Worm (Caenorhabditis elegans) whole organism, mixed stage, embryonic: ENCODE data around the gene npr-15.

Source experiments
- M03D4.4 ChIP-seq: sonication (generic microtip); optimal IDR thresholded peaks from 2 replicates; lab custom pipeline; 2017; ENCODE audit warnings: mild to moderate bottlenecking, missing genetic modification characterization, missing compliant biosample characterization
- bed-3 ChIP-seq: fragments of 200-800 bp; sonication (Bioruptor generic); optimal IDR thresholded peaks from 3 replicates; lab custom pipeline; 2018; ENCODE audit warnings: mild to moderate bottlenecking, missing genetic modification characterization, moderate library complexity, missing compliant biosample characterization
- blmp-1 ChIP-seq: fragments of 150-350 bp; optimal IDR thresholded peaks from 2 replicates; lab custom pipeline; 2014; ENCODE audit warnings: missing biosample characterization, missing genetic modification characterization
- ceh-39 ChIP-seq: fragments of 150-350 bp; optimal IDR thresholded peaks from 2 replicates; lab custom pipeline; 2014; ENCODE audit warnings: missing biosample characterization, missing genetic modification characterization
- ceh-43 ChIP-seq: fragments of 200-800 bp; sonication (Bioruptor generic); optimal IDR thresholded peaks from 2 replicates; lab custom pipeline; 2018; ENCODE audit warnings: mild to moderate bottlenecking, missing genetic modification characterization, moderate library complexity, missing compliant biosample characterization
- ceh-83 ChIP-seq: fragments of 200-800 bp; sonication (Bioruptor generic); optimal IDR thresholded peaks from 2 replicates; lab custom pipeline; 2018; ENCODE audit warnings: mild to moderate bottlenecking, missing genetic modification characterization, missing compliant biosample characterization
- ces-1 ChIP-seq: fragments of 150-350 bp; optimal IDR thresholded peaks from 2 replicates; lab custom pipeline; 2014; ENCODE audit warnings: missing biosample characterization, missing genetic modification reagents, missing genetic modification characterization
- cnd-1 ChIP-seq: fragments of 200-800 bp; sonication (Bioruptor generic); optimal IDR thresholded peaks from 2 replicates; lab custom pipeline; 2018; ENCODE audit warnings: mild to moderate bottlenecking, missing genetic modification characterization, missing compliant biosample characterization
- drap-1 ChIP-seq: fragments of 200-800 bp; sonication (Bioruptor generic); optimal IDR thresholded peaks from 3 replicates; lab custom pipeline; 2018; ENCODE audit warnings: mild to moderate bottlenecking, missing genetic modification characterization, missing compliant biosample characterization
- elt-1 ChIP-seq: sonication (generic microtip); optimal IDR thresholded peaks from 2 replicates; lab custom pipeline; 2017; ENCODE audit warnings: missing genetic modification characterization, mild to moderate bottlenecking, missing compliant biosample characterization, antibody characterized with exemption, moderate library complexity, borderline replicate concordance; ENCODE audit not compliant: insufficient read depth
- elt-3 ChIP-seq: fragments of 150-350 bp; optimal IDR thresholded peaks from 2 replicates; lab custom pipeline; 2014; ENCODE audit warnings: missing biosample characterization, missing genetic modification characterization
- flh-1 ChIP-seq: fragments of 200-800 bp; sonication (Bioruptor generic); optimal IDR thresholded peaks from 2 replicates; lab custom pipeline; 2018; ENCODE audit warnings: mild to moderate bottlenecking, missing genetic modification characterization, moderate library complexity, missing compliant biosample characterization
- ham-2 ChIP-seq: fragments of 200-800 bp; sonication (Bioruptor generic); optimal IDR thresholded peaks from 2 replicates; lab custom pipeline; 2018; ENCODE audit warnings: mild to moderate bottlenecking, missing genetic modification characterization, missing compliant biosample characterization
- hlh-1 ChIP-seq: fragments of 150-350 bp; optimal IDR thresholded peaks from 2 replicates; lab custom pipeline; 2014; ENCODE audit warnings: missing biosample characterization, missing genetic modification reagents, missing genetic modification characterization
- lin-13 ChIP-seq: fragments of 150-350 bp; optimal IDR thresholded peaks from 2 replicates; lab custom pipeline; 2014; ENCODE audit warnings: missing biosample characterization, missing genetic modification characterization
- lin-32 ChIP-seq: fragments of 200-800 bp; sonication (Bioruptor generic); optimal IDR thresholded peaks from 2 replicates; lab custom pipeline; 2018; ENCODE audit warnings: mild to moderate bottlenecking, missing genetic modification characterization, missing compliant biosample characterization
- lsy-2 ChIP-seq: fragments of 150-350 bp; optimal IDR thresholded peaks from 2 replicates; lab custom pipeline; 2014; ENCODE audit warnings: missing biosample characterization, missing genetic modification characterization
- mab-5 ChIP-seq: fragments of 150-350 bp; optimal IDR thresholded peaks from 2 replicates; lab custom pipeline; 2014; ENCODE audit warnings: missing biosample characterization, missing genetic modification characterization
- mep-1 ChIP-seq: fragments of 150-350 bp; optimal IDR thresholded peaks from 2 replicates; lab custom pipeline; 2017; ENCODE audit warnings: missing biosample characterization, missing genetic modification reagents, missing genetic modification characterization, inconsistent platforms
- mls-2 ChIP-seq: sonication (generic microtip); optimal IDR thresholded peaks from 2 replicates; lab custom pipeline; 2016; ENCODE audit warnings: mild to moderate bottlenecking, missing genetic modification characterization, moderate library complexity, missing compliant biosample characterization
- nhr-12 ChIP-seq: fragments of 150-350 bp; optimal IDR thresholded peaks from 2 replicates; lab custom pipeline; 2014; ENCODE audit warnings: missing biosample characterization, missing genetic modification characterization
- nhr-2 ChIP-seq: fragments of 150-350 bp; optimal IDR thresholded peaks from 2 replicates; lab custom pipeline; 2014; ENCODE audit warnings: missing biosample characterization, missing genetic modification characterization
- nhr-237 ChIP-seq: fragments of 150-350 bp; optimal IDR thresholded peaks from 2 replicates; lab custom pipeline; 2014; ENCODE audit warnings: missing biosample characterization, missing genetic modification characterization
- nhr-28 ChIP-seq: fragments of 150-350 bp; optimal IDR thresholded peaks from 2 replicates; lab custom pipeline; 2014; ENCODE audit warnings: missing biosample characterization, missing genetic modification characterization
- nhr-76 ChIP-seq: sonication (generic microtip); optimal IDR thresholded peaks from 2 replicates; lab custom pipeline; 2017; ENCODE audit warnings: missing biosample characterization, missing genetic modification characterization
- pha-4 ChIP-seq: fragments of 150-350 bp; optimal IDR thresholded peaks from 2 replicates; lab custom pipeline; 2018; ENCODE audit warnings: missing biosample characterization, missing genetic modification reagents, missing genetic modification characterization
- sem-2 ChIP-seq: fragments of 200-800 bp; sonication (Bioruptor generic); optimal IDR thresholded peaks from 2 replicates; lab custom pipeline; 2018; ENCODE audit warnings: mild to moderate bottlenecking, missing genetic modification characterization, missing compliant biosample characterization
- snpc-4 ChIP-seq: fragments of 150-350 bp; optimal IDR thresholded peaks from 2 replicates; lab custom pipeline; 2014; ENCODE audit warnings: missing biosample characterization, missing genetic modification characterization
- sptf-1 ChIP-seq: sonication (generic microtip); optimal IDR thresholded peaks from 2 replicates; lab custom pipeline; 2017; ENCODE audit warnings: mild to moderate bottlenecking, missing genetic modification characterization, moderate library complexity, missing compliant biosample characterization
- tbx-8 ChIP-seq: fragments of 200-800 bp; sonication (Bioruptor generic); optimal IDR thresholded peaks from 2 replicates; lab custom pipeline; 2018; ENCODE audit warnings: mild to moderate bottlenecking, missing genetic modification characterization, moderate library complexity, missing compliant biosample characterization
- unc-120 ChIP-seq: sonication (generic microtip); optimal IDR thresholded peaks from 2 replicates; lab custom pipeline; 2017; ENCODE audit warnings: missing genetic modification characterization, missing compliant biosample characterization; ENCODE audit not compliant: poor library complexity, severe bottlenecking
- unc-39 ChIP-seq: fragments of 150-350 bp; optimal IDR thresholded peaks from 2 replicates; lab custom pipeline; 2014; ENCODE audit warnings: missing biosample characterization, missing genetic modification characterization
- unc-62 ChIP-seq: fragments of 150-350 bp; optimal IDR thresholded peaks from 2 replicates; lab custom pipeline; 2014; ENCODE audit warnings: missing biosample characterization, missing genetic modification reagents, missing genetic modification characterization
- zip-8 ChIP-seq: fragments of 150-350 bp; optimal IDR thresholded peaks from 2 replicates; lab custom pipeline; 2014; ENCODE audit warnings: missing biosample characterization, missing genetic modification characterization
- ztf-11 ChIP-seq: fragments of 150-350 bp; optimal IDR thresholded peaks from 2 replicates; lab custom pipeline; 2014; ENCODE audit warnings: missing biosample characterization, missing genetic modification characterization

npr-15 gene

DNA sequence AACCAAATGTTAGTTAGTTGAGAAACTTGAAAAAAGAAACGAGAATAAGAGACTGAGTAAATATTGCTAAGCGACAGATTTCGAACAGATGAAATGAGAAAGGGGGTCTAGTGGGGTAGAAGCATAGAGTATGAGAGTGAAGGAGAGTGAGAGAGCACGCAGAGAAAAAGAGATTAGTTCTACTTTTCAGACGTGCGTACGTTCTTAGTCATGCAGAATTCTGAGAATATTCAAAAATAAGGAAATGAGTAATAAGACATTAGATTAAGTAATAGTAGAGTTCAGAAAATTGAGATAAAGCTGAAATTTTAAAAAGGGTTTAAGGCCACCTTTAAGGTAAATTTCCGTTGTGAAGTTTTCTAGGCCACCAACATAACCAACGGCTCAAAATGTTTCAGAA, 23.5 kb downstream of the npr-15 start:
- TF ChIP-seq elt-1 (no peak), mab-5 (tag; lab: Kevin White, UChicago) (no peak), unc-62 (GFP tag; lab: Kevin White, UChicago) (no peak), ztf-11 (tag; lab: Kevin White, UChicago) (no peak), snpc-4 (tag; lab: Kevin White, UChicago) (no peak), lin-13 (tag; lab: Kevin White, UChicago) (no peak), tbx-8 (GFP tag; lab: Kevin White, UChicago) (no peak), elt-3 (tag; lab: Kevin White, UChicago) (no peak), ceh-83 (GFP tag; lab: Kevin White, UChicago) (no peak), lsy-2 (tag; lab: Kevin White, UChicago) (no peak), nhr-237 (tag; lab: Kevin White, UChicago) (no peak), ces-1 (GFP tag; lab: Kevin White, UChicago) (no peak), sptf-1 (no peak), lin-32 (GFP tag; lab: Kevin White, UChicago) (no peak), bed-3 (no peak), M03D4.4 (tag; lab: Kevin White, UChicago) (no peak), nhr-12 (tag; lab: Kevin White, UChicago) (no peak)

DNA sequence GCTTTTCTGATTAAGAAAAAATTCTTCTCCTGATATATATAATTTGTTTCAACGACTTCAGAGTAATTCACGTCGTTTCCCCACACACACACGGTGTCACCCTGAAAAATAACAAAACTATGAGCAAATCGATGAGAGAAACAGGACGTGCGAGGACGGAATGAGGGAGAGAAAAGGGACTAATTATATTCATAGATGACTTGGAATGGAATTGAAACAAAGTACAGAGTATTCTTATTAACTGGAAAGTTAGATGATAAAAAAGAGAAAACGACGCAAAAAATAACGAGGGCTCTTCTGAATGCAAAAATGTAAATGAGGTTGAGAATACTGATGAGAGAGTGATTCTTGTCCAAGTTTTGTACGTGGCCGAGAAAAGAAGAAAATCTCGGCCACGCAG, 24.1 kb downstream of the npr-15 start, which contains the start of gene C46F11.6:
C46F11.6 (minus strand) TSS at position 101 of the 400 bp plus-strand sequence.
- TF ChIP-seq unc-39 (tag; lab: Kevin White, UChicago) (no peak), zip-8 (tag; lab: Kevin White, UChicago) (no peak), ceh-43 (GFP tag; lab: Kevin White, UChicago) (no peak), flh-1 (GFP tag; lab: Kevin White, UChicago) (no peak), lsy-2 (tag; lab: Kevin White, UChicago) (no peak), nhr-28 (tag; lab: Kevin White, UChicago) (no peak), nhr-76 (tag; lab: Kevin White, UChicago) (no peak), M03D4.4 (tag; lab: Kevin White, UChicago) (no peak), ham-2 (no peak)

DNA sequence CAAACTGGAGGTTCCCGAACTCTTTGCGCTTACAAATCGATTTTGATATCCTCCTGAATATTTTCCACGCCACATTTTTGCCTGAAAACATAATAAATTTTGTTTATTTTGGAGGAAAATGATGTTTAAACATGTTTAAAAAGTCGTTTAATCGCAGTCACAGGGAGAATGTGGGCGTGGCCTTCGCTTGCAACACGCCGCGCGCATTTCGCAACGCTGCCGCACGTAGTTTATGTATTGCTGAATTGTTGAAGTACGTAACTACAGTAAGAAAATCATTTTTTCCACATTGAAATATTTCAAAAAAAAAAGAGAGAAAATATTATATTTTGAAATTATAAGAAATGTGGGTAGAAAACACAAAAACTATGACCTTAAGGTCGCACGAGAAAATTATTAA, 30.2 kb downstream of the npr-15 start, which contains the start of gene C46F11.4:
C46F11.4 (minus strand) TSS at position 81 of the 400 bp plus-strand sequence.
- TF ChIP-seq cnd-1, result peak; percentile 89
- peak; percentile 84 for TF ChIP-seq hlh-1 (tag; lab: Kevin White, UChicago)
- peak; percentile 93 for TF ChIP-seq M03D4.4 (tag; lab: Kevin White, UChicago)
- TF ChIP-seq sem-2 (GFP tag; lab: Kevin White, UChicago), result peak; percentile 79
- peak; percentile 61 for TF ChIP-seq flh-1 (GFP tag; lab: Kevin White, UChicago)
- peak; percentile 79 for TF ChIP-seq tbx-8 (GFP tag; lab: Kevin White, UChicago)
- TF ChIP-seq unc-62 (GFP tag; lab: Kevin White, UChicago), result peak; percentile 29
- TF ChIP-seq mep-1 (tag; lab: Kevin White, UChicago), result peak; percentile 80
- TF ChIP-seq ceh-83 (GFP tag; lab: Kevin White, UChicago), result peak; percentile 86
- TF ChIP-seq nhr-76 (tag; lab: Kevin White, UChicago), result peak; percentile 90
- peak; percentile 1 for TF ChIP-seq nhr-28 (tag; lab: Kevin White, UChicago)
- TF ChIP-seq mls-2 (tag; lab: Kevin White, UChicago), result peak; percentile 93
- TF ChIP-seq ztf-11 (tag; lab: Kevin White, UChicago), result peak; percentile 91
- no peak for TF ChIP-seq snpc-4 (tag; lab: Kevin White, UChicago)
- TF ChIP-seq lin-13 (tag; lab: Kevin White, UChicago), result peak; percentile 73
- TF ChIP-seq elt-3 (tag; lab: Kevin White, UChicago), result no peak
- TF ChIP-seq ceh-43 (GFP tag; lab: Kevin White, UChicago), result peak; percentile 89
- peak; percentile 77 for TF ChIP-seq lin-32 (GFP tag; lab: Kevin White, UChicago)
- no peak for TF ChIP-seq mab-5 (tag; lab: Kevin White, UChicago)
- peak; percentile 77 for TF ChIP-seq unc-39 (tag; lab: Kevin White, UChicago)
- TF ChIP-seq ham-2, result peak; percentile 56
- TF ChIP-seq sptf-1, result peak; percentile 95
- TF ChIP-seq elt-1, result no peak
- peak; percentile 14 for TF ChIP-seq nhr-2 (tag; lab: Kevin White, UChicago)
- no peak for TF ChIP-seq zip-8 (tag; lab: Kevin White, UChicago)
- TF ChIP-seq nhr-12 (tag; lab: Kevin White, UChicago), result peak; percentile 88
- peak; percentile 52 for TF ChIP-seq nhr-237 (tag; lab: Kevin White, UChicago)
- TF ChIP-seq bed-3, result peak; percentile 74
- peak; percentile 89 for TF ChIP-seq drap-1 (GFP tag; lab: Kevin White, UChicago)
- TF ChIP-seq ceh-39, result peak; percentile 9
- TF ChIP-seq blmp-1 (tag; lab: Kevin White, UChicago), result peak; percentile 61
- TF ChIP-seq pha-4 (tag; lab: Kevin White, UChicago), result peak; percentile 69
- peak; percentile 25 for TF ChIP-seq ces-1 (GFP tag; lab: Kevin White, UChicago)
- peak; percentile 84 for TF ChIP-seq unc-120 (tag; lab: Kevin White, UChicago)
- peak; percentile 73 for TF ChIP-seq lsy-2 (tag; lab: Kevin White, UChicago)
- TF ChIP-seq, all 35 proteins: peak for 30
